Worm (Caenorhabditis elegans) whole organism, L1 larva: Measurements from ENCODE around the gene F10C2.5.
A peak's percentile ranks its signal among the peaks of the same experiment; 100 is the strongest.

ENCODE experiments used
- C16A3.4 ChIP-seq: fragments of 150-350 bp; optimal IDR thresholded peaks from 2 replicates; lab custom pipeline; 2014; ENCODE audit warnings: missing biosample characterization, missing genetic modification characterization
- F16B12.6 ChIP-seq: fragments of 150-350 bp; optimal IDR thresholded peaks from 2 replicates; lab custom pipeline; 2014; ENCODE audit warnings: missing biosample characterization, missing genetic modification characterization
- Y116A8C.19 ChIP-seq: sonication (generic microtip); optimal IDR thresholded peaks from 2 replicates; lab custom pipeline; 2016; ENCODE audit warnings: missing compliant biosample characterization, missing genetic modification characterization, borderline replicate concordance
- aha-1 ChIP-seq: fragments of 150-350 bp; optimal IDR thresholded peaks from 2 replicates; lab custom pipeline; 2014; ENCODE audit warnings: missing biosample characterization, missing genetic modification characterization
- aly-2 ChIP-seq: fragments of 150-350 bp; optimal IDR thresholded peaks from 2 replicates; lab custom pipeline; 2014; ENCODE audit warnings: missing biosample characterization, missing genetic modification characterization
- ama-1 ChIP-seq: fragments of 150-350 bp; optimal IDR thresholded peaks from 2 replicates; lab custom pipeline; 2014
- blmp-1 ChIP-seq: fragments of 150-350 bp; optimal IDR thresholded peaks from 2 replicates; lab custom pipeline; 2014; ENCODE audit warnings: missing biosample characterization, missing genetic modification characterization
- ceh-63 ChIP-seq: fragments of 200-800 bp; sonication (Bioruptor generic); optimal IDR thresholded peaks from 2 replicates; lab custom pipeline; 2018; ENCODE audit warnings: mild to moderate bottlenecking, missing genetic modification characterization, missing compliant biosample characterization
- ceh-88 ChIP-seq: fragments of 200-800 bp; sonication (Bioruptor generic); IDR thresholded peaks from 2 replicates; pipeline ENCODE4 v1.3.6; 2022; ENCODE audit warnings: missing genetic modification characterization, missing compliant biosample characterization
- ces-1 ChIP-seq: fragments of 150-350 bp; optimal IDR thresholded peaks from 2 replicates; lab custom pipeline; 2014; ENCODE audit warnings: missing biosample characterization, missing genetic modification reagents, missing genetic modification characterization
- dpl-1 ChIP-seq, 3 experiments: fragments of 150-350 bp in 2 of 3; sonication (generic microtip) in 1 of 3; optimal IDR thresholded peaks; 2 replicates each; lab custom pipeline; 2014 to 2017; ENCODE audit warnings: missing biosample characterization in 3 of 3, missing genetic modification characterization in 3 of 3, missing genetic modification reagents in 3 of 3
- dsc-1 ChIP-seq: sonication (generic microtip); optimal IDR thresholded peaks from 2 replicates; lab custom pipeline; 2016; ENCODE audit warnings: mild to moderate bottlenecking, missing genetic modification characterization, missing compliant biosample characterization
- efl-1 ChIP-seq, 4 experiments: fragments of 150-350 bp; optimal IDR thresholded peaks in 3 of 4; peaks in 1 of 4; 1 replicate in 1 of 4; 2 replicates in 3 of 4; lab custom pipeline; 2014; ENCODE audit warnings: missing biosample characterization in 2 of 4, missing genetic modification characterization in 2 of 4, missing genetic modification reagents in 2 of 4
- egl-13 ChIP-seq: sonication (generic microtip); optimal IDR thresholded peaks from 2 replicates; lab custom pipeline; 2016; ENCODE audit warnings: missing genotype, missing genetic modification reagents, missing genetic modification characterization, missing compliant biosample characterization
- elt-2 ChIP-seq: sonication (generic microtip); optimal IDR thresholded peaks from 2 replicates; lab custom pipeline; 2016; ENCODE audit warnings: missing genetic modification characterization, mild to moderate bottlenecking, inconsistent platforms, missing compliant biosample characterization, missing genetic modification reagents
- ets-5 ChIP-seq: fragments of 200-800 bp; sonication (Bioruptor generic); IDR thresholded peaks from 2 replicates; pipeline ENCODE4 v1.3.6; 2022; ENCODE audit warnings: missing genetic modification characterization, missing compliant biosample characterization
- fkh-10 ChIP-seq: sonication (generic microtip); optimal IDR thresholded peaks from 2 replicates; lab custom pipeline; 2017; ENCODE audit warnings: missing biosample characterization, missing genetic modification reagents, missing genetic modification characterization
- grh-1 ChIP-seq: fragments of 200-800 bp; sonication (Bioruptor generic); IDR thresholded peaks from 2 replicates; pipeline ENCODE4 v1.3.6; 2022; ENCODE audit warnings: missing genetic modification reagents, missing genetic modification characterization, missing compliant biosample characterization
- hlh-17 ChIP-seq: fragments of 200-800 bp; sonication (Bioruptor generic); optimal IDR thresholded peaks from 2 replicates; lab custom pipeline; 2018; ENCODE audit warnings: missing genetic modification characterization, mild to moderate bottlenecking, missing compliant biosample characterization, moderate library complexity, borderline replicate concordance
- hlh-4 ChIP-seq: sonication (generic microtip); optimal IDR thresholded peaks from 2 replicates; lab custom pipeline; 2016; ENCODE audit warnings: mild to moderate bottlenecking, missing genetic modification characterization, missing compliant biosample characterization
- hpl-2 ChIP-seq: fragments of 150-350 bp; optimal IDR thresholded peaks from 2 replicates; lab custom pipeline; 2014; ENCODE audit warnings: missing biosample characterization, missing genetic modification reagents, missing genetic modification characterization
- isw-1 ChIP-seq: fragments of 200-800 bp; sonication (Bioruptor generic); IDR thresholded peaks from 2 replicates; pipeline ENCODE4 v1.3.6; 2022; ENCODE audit warnings: missing genetic modification characterization, missing compliant biosample characterization
- jun-1 ChIP-seq: fragments of 150-350 bp; optimal IDR thresholded peaks from 2 replicates; lab custom pipeline; 2014; ENCODE audit warnings: missing biosample characterization, missing genetic modification reagents, missing genetic modification characterization
- lin-13 ChIP-seq: fragments of 150-350 bp; optimal IDR thresholded peaks from 2 replicates; lab custom pipeline; 2014; ENCODE audit warnings: missing biosample characterization, missing genetic modification reagents, missing genetic modification characterization
- lin-35 ChIP-seq, 2 experiments: fragments of 150-350 bp; optimal IDR thresholded peaks; 2 replicates each; lab custom pipeline; 2014; ENCODE audit warnings: missing biosample characterization in 2 of 2, missing genetic modification characterization in 2 of 2, missing genetic modification reagents in 2 of 2
- mdl-1 ChIP-seq, 2 experiments: fragments of 150-350 bp; optimal IDR thresholded peaks; 2 replicates each; lab custom pipeline; 2014 to 2017; ENCODE audit warnings: missing biosample characterization in 2 of 2, missing genetic modification characterization in 2 of 2, inconsistent platforms in 1 of 2
- mef-2 ChIP-seq: fragments of 150-350 bp; optimal IDR thresholded peaks from 2 replicates; lab custom pipeline; 2014; ENCODE audit warnings: missing biosample characterization, missing genetic modification characterization
- mep-1 ChIP-seq: fragments of 150-350 bp; optimal IDR thresholded peaks from 2 replicates; lab custom pipeline; 2014; ENCODE audit warnings: missing biosample characterization, missing genetic modification characterization
- nhr-12 ChIP-seq: sonication (generic microtip); optimal IDR thresholded peaks from 2 replicates; lab custom pipeline; 2017; ENCODE audit warnings: missing biosample characterization, missing genetic modification characterization
- nhr-19 ChIP-seq: fragments of 200-800 bp; sonication (Bioruptor generic); conservative IDR thresholded peaks from 2 replicates; pipeline ENCODE4 v1.3.6; 2022; ENCODE audit warnings: missing genetic modification characterization, missing compliant biosample characterization
- nhr-20 ChIP-seq: sonication (generic microtip); optimal IDR thresholded peaks from 2 replicates; lab custom pipeline; 2016; ENCODE audit warnings: mild to moderate bottlenecking, missing genetic modification characterization, missing compliant biosample characterization
- nhr-237 ChIP-seq: fragments of 150-350 bp; optimal IDR thresholded peaks from 2 replicates; lab custom pipeline; 2014; ENCODE audit warnings: missing biosample characterization, missing genetic modification characterization
- nhr-47 ChIP-seq: sonication (generic microtip); optimal IDR thresholded peaks from 2 replicates; lab custom pipeline; 2016; ENCODE audit warnings: mild to moderate bottlenecking, missing genetic modification characterization, moderate library complexity, missing compliant biosample characterization
- nhr-71 ChIP-seq: sonication (generic microtip); optimal IDR thresholded peaks from 2 replicates; lab custom pipeline; 2016; ENCODE audit warnings: mild to moderate bottlenecking, missing genetic modification characterization, moderate library complexity, missing compliant biosample characterization
- nhr-77 ChIP-seq: fragments of 150-350 bp; optimal IDR thresholded peaks from 2 replicates; lab custom pipeline; 2014; ENCODE audit warnings: missing biosample characterization, missing genetic modification characterization
- nhr-85 ChIP-seq: sonication (generic microtip); peaks from one replicate; lab custom pipeline; 2016; ENCODE audit warnings: missing genetic modification characterization, inconsistent platforms, missing compliant biosample characterization
- nhr-90 ChIP-seq: sonication (generic microtip); optimal IDR thresholded peaks from 2 replicates; lab custom pipeline; 2016; ENCODE audit warnings: mild to moderate bottlenecking, missing genetic modification characterization, missing compliant biosample characterization; ENCODE audit not compliant: poor library complexity
- pag-3 ChIP-seq: sonication (generic microtip); optimal IDR thresholded peaks from 2 replicates; lab custom pipeline; 2017; ENCODE audit warnings: missing genetic modification characterization, mild to moderate bottlenecking, missing compliant biosample characterization, antibody characterized with exemption, borderline replicate concordance; ENCODE audit not compliant: insufficient read depth
- pqm-1 ChIP-seq: sonication (generic microtip); optimal IDR thresholded peaks from 3 replicates; lab custom pipeline; 2017; ENCODE audit warnings: missing biosample characterization, missing genetic modification characterization
- snu-23 ChIP-seq: sonication (generic microtip); optimal IDR thresholded peaks from 2 replicates; lab custom pipeline; 2016; ENCODE audit warnings: missing genetic modification characterization, missing compliant biosample characterization
- sptf-1 ChIP-seq: fragments of 150-350 bp; optimal IDR thresholded peaks from 2 replicates; lab custom pipeline; 2014; ENCODE audit warnings: missing biosample characterization, missing genetic modification characterization
- sup-37 ChIP-seq: fragments of 200-800 bp; sonication (Bioruptor generic); optimal IDR thresholded peaks from 2 replicates; lab custom pipeline; 2018; ENCODE audit warnings: mild to moderate bottlenecking, missing genetic modification characterization, missing compliant biosample characterization
- swsn-7 ChIP-seq: sonication (generic microtip); optimal IDR thresholded peaks from 2 replicates; lab custom pipeline; 2016; ENCODE audit warnings: missing genetic modification characterization, missing compliant biosample characterization
- unc-30 ChIP-seq: sonication (generic microtip); optimal IDR thresholded peaks from 2 replicates; lab custom pipeline; 2017; ENCODE audit warnings: missing biosample characterization, missing genetic modification characterization
- unc-86 ChIP-seq: sonication (generic microtip); optimal IDR thresholded peaks from 2 replicates; lab custom pipeline; 2016; ENCODE audit warnings: missing genetic modification characterization, missing compliant biosample characterization
- unc-98 ChIP-seq: fragments of 200-800 bp; sonication (Bioruptor generic); IDR thresholded peaks from 2 replicates; pipeline ENCODE4 v1.3.6; 2022; ENCODE audit warnings: missing genetic modification characterization, missing compliant biosample characterization
- vab-15 ChIP-seq: sonication (generic microtip); optimal IDR thresholded peaks from 2 replicates; lab custom pipeline; 2017; ENCODE audit warnings: missing genotype, mild to moderate bottlenecking, missing genetic modification characterization, missing compliant biosample characterization
- zag-1 ChIP-seq: fragments of 150-350 bp; optimal IDR thresholded peaks from 2 replicates; lab custom pipeline; 2014; ENCODE audit warnings: missing biosample characterization, missing genetic modification characterization
- ztf-11 ChIP-seq, 2 experiments: sonication (generic microtip); optimal IDR thresholded peaks; 2 replicates each; lab custom pipeline; 2016 to 2017; ENCODE audit warnings: missing genetic modification characterization in 2 of 2, missing biosample characterization in 1 of 2, missing compliant biosample characterization in 1 of 2

F10C2.5 gene

ce11 chrV:12002866-12003485 is 42.3 kb upstream of the F10C2.5 start, which contains the start of gene cpr-9:
TSS of gene cpr-9 (plus strand) at chrV:12003053.
- no peak for TF ChIP-seq lin-13 (GFP tag; lab: Kevin White, UChicago)
- no peak for TF ChIP-seq sptf-1 (tag; lab: Kevin White, UChicago)
- no peak for TF ChIP-seq efl-1 (optimal IDR thresholded peaks at IDR 0.05; lab: Kevin White, UChicago)
- peak in 1 of 2 experiments; percentile 78 for TF ChIP-seq efl-1 (GFP tag; optimal IDR thresholded peaks at IDR 0.05 in 1 of 2; lab: Kevin White, UChicago)
- peak in 1 of 2 experiments; percentile 9 for TF ChIP-seq mdl-1 (tag; optimal IDR thresholded peaks at IDR 0.05; lab: Kevin White, UChicago)
- no peak for TF ChIP-seq aha-1 (tag; lab: Kevin White, UChicago)
- peak; percentile 36 for TF ChIP-seq jun-1 (tag; lab: Kevin White, UChicago)
- no peak for TF ChIP-seq ceh-88 (GFP tag; lab: Robert Waterston, UW)
- no peak for TF ChIP-seq mep-1
- no peak for TF ChIP-seq sup-37 (GFP tag; lab: Kevin White, UChicago)
- TF ChIP-seq nhr-12 = no peak
- TF ChIP-seq nhr-20 (tag; lab: Kevin White, UChicago) = peak; percentile 22
- no peak for TF ChIP-seq snu-23 (GFP tag; lab: Kevin White, UChicago)
- no peak for TF ChIP-seq mef-2 (tag; lab: Kevin White, UChicago)
- no peak for TF ChIP-seq ets-5 (GFP tag; lab: Robert Waterston, UW)
- peak; percentile 85 for TF ChIP-seq elt-2 (tag; lab: Kevin White, UChicago)
- no peak for TF ChIP-seq ama-1 (lab: Kevin White, UChicago)
- TF ChIP-seq egl-13 (tag; lab: Kevin White, UChicago) = no peak
- TF ChIP-seq pqm-1 = no peak
- no peak for TF ChIP-seq nhr-77
- no peak for TF ChIP-seq ces-1 (GFP tag; lab: Kevin White, UChicago)
- no peak for TF ChIP-seq unc-86 (tag; lab: Kevin White, UChicago)
- no peak for TF ChIP-seq pag-3 (tag; lab: Kevin White, UChicago)
- TF ChIP-seq blmp-1 (tag; lab: Kevin White, UChicago) = no peak
- TF ChIP-seq nhr-237 (tag; lab: Kevin White, UChicago) = no peak
- TF ChIP-seq hlh-17 = no peak
- peak in 1 of 2 experiments; percentile 33 for TF ChIP-seq lin-35 (GFP tag; optimal IDR thresholded peaks at IDR 0.05; lab: Kevin White, UChicago)
- no peak for TF ChIP-seq hpl-2 (GFP tag; lab: Kevin White, UChicago)

ce11 chrV:12004501-12004940 is 40.7 kb upstream of the F10C2.5 start:
- TF ChIP-seq aly-2 (tag; lab: Kevin White, UChicago) (peak; percentile 71), dpl-1 (GFP tag; optimal IDR thresholded peaks at IDR 0.05; lab: Kevin White, UChicago) (no peak), zag-1 (no peak), lin-35 (GFP tag; optimal IDR thresholded peaks at IDR 0.05; lab: Kevin White, UChicago) (no peak), grh-1 (GFP tag; lab: Robert Waterston, UW) (no peak), elt-2 (tag; lab: Kevin White, UChicago) (peak; percentile 18), unc-98 (no peak), nhr-85 (no peak), efl-1 (optimal IDR thresholded peaks at IDR 0.05; lab: Kevin White, UChicago) (no peak), efl-1 (GFP tag; optimal IDR thresholded peaks at IDR 0.05 in 1 of 2; lab: Kevin White, UChicago) (peak in 1 of 2 experiments; percentile 73), swsn-7 (tag; lab: Kevin White, UChicago) (no peak), nhr-71 (tag; lab: Kevin White, UChicago) (peak; percentile 14), F16B12.6 (tag; lab: Kevin White, UChicago) (no peak), mef-2 (tag; lab: Kevin White, UChicago) (no peak)
- TF ChIP-seq, all 84 proteins: peak for 4

ce11 chrV:12006495-12006894 is 38.7 kb upstream of the F10C2.5 start, which contains the start of gene F57F5.3:
TSS of gene F57F5.3 (minus strand) at chrV:12006595.
- TF ChIP-seq nhr-85 (no peak), ztf-11 (tag; optimal IDR thresholded peaks at IDR 0.05; lab: Kevin White, UChicago) (no peak), unc-30 (no peak), C16A3.4 (tag; lab: Kevin White, UChicago) (no peak), ceh-63 (GFP tag; lab: Kevin White, UChicago) (no peak), F16B12.6 (tag; lab: Kevin White, UChicago) (no peak), pqm-1 (no peak), nhr-19 (GFP tag; lab: Robert Waterston, UW) (no peak), nhr-47 (tag; lab: Kevin White, UChicago) (no peak), nhr-90 (tag; lab: Kevin White, UChicago) (no peak), dsc-1 (tag; lab: Kevin White, UChicago) (no peak), aha-1 (tag; lab: Kevin White, UChicago) (no peak), hlh-4 (tag; lab: Kevin White, UChicago) (no peak), isw-1 (GFP tag; lab: Robert Waterston, UW) (no peak), vab-15 (tag; lab: Kevin White, UChicago) (no peak), Y116A8C.19 (tag; lab: Kevin White, UChicago) (no peak), fkh-10 (GFP tag; lab: Kevin White, UChicago) (no peak), dpl-1 (GFP tag; optimal IDR thresholded peaks at IDR 0.05; lab: Kevin White, UChicago) (no peak)
- TF ChIP-seq, all 84 proteins: peak for 0
